Fruit fly (Drosophila melanogaster) whole organism, embryonic: ENCODE data around the gene Sap30.

Source experiments
- Awh ChIP-seq: fragments of 200-800 bp; sonication (Bioruptor generic); IDR thresholded peaks from 2 replicates; pipeline ENCODE4, ENCODE4 v1.3.6; 2022; ENCODE audit warnings: missing biosample characterization, missing genetic modification characterization
- Bgb ChIP-seq: fragments of 200-800 bp; sonication (Bioruptor generic); IDR thresholded peaks from 2 replicates; pipeline ENCODE4 v1.3.6; 2022; ENCODE audit warnings: missing biosample characterization, missing genetic modification characterization; ENCODE audit not compliant: partially characterized antibody
- CG10543 ChIP-seq: fragments of 200-800 bp; sonication (Bioruptor generic); optimal IDR thresholded peaks from 3 replicates; lab custom pipeline; 2017; ENCODE audit warnings: missing biosample characterization, mild to moderate bottlenecking, missing genetic modification characterization, moderate library complexity
- CG11723 ChIP-seq: fragments of 200-800 bp; sonication (Bioruptor generic); optimal IDR thresholded peaks from 2 replicates; lab custom pipeline; 2017; ENCODE audit warnings: missing biosample characterization, mild to moderate bottlenecking, missing genetic modification characterization
- CG15011 ChIP-seq: fragments of 200-800 bp; sonication (Bioruptor generic); optimal IDR thresholded peaks from 3 replicates; lab custom pipeline; 2018; ENCODE audit warnings: missing biosample characterization, mild to moderate bottlenecking, missing genetic modification characterization
- CG17568 ChIP-seq: fragments of 200-800 bp; sonication (Bioruptor generic); optimal IDR thresholded peaks from 2 replicates; lab custom pipeline; 2018; ENCODE audit warnings: missing biosample characterization, mild to moderate bottlenecking, missing genetic modification characterization, moderate library complexity
- CG17829 ChIP-seq: fragments of 200-800 bp; optimal IDR thresholded peaks from 2 replicates; lab custom pipeline; 2019; ENCODE audit warnings: missing biosample characterization, mild to moderate bottlenecking, missing genetic modification characterization, moderate library complexity
- CG18764 ChIP-seq: fragments of 200-800 bp; sonication (Bioruptor generic); optimal IDR thresholded peaks from 3 replicates; lab custom pipeline; 2016; ENCODE audit warnings: missing biosample characterization, missing genetic modification characterization
- CG30403 ChIP-seq: fragments of 200-800 bp; sonication (Bioruptor generic); optimal IDR thresholded peaks from 3 replicates; lab custom pipeline; 2016; ENCODE audit warnings: missing biosample characterization, missing genetic modification characterization
- CG31224 ChIP-seq: fragments of 200-800 bp; sonication (Bioruptor generic); IDR thresholded peaks from 2 replicates; pipeline ENCODE4 v1.3.6; 2022; ENCODE audit warnings: missing biosample characterization, missing genetic modification characterization
- CG31365 ChIP-seq: fragments of 200-800 bp; sonication (Bioruptor generic); optimal IDR thresholded peaks from 2 replicates; lab custom pipeline; 2018; ENCODE audit warnings: missing biosample characterization, mild to moderate bottlenecking, missing genetic modification characterization
- CG3995 ChIP-seq: fragments of 200-800 bp; sonication (Bioruptor generic); optimal IDR thresholded peaks from 3 replicates; lab custom pipeline; 2016; ENCODE audit warnings: missing biosample characterization, missing genetic modification characterization
- CG42726 ChIP-seq: fragments of 200-800 bp; sonication (Bioruptor generic); IDR thresholded peaks from 2 replicates; pipeline ENCODE4 v1.3.6; 2022; ENCODE audit warnings: missing biosample characterization, missing genetic modification characterization; ENCODE audit not compliant: partially characterized antibody
- CG4424 ChIP-seq: fragments of 200-800 bp; sonication (Bioruptor generic); optimal IDR thresholded peaks from 3 replicates; lab custom pipeline; 2016; ENCODE audit warnings: missing biosample characterization, missing genetic modification characterization
- CG4820 ChIP-seq: fragments of 200-800 bp; sonication (Bioruptor generic); optimal IDR thresholded peaks from 3 replicates; lab custom pipeline; 2016; ENCODE audit warnings: missing biosample characterization, missing genetic modification characterization
- CG6175 ChIP-seq: fragments of 200-800 bp; sonication (Bioruptor generic); IDR thresholded peaks from 3 replicates; pipeline ENCODE4 v1.3.6; 2022; ENCODE audit warnings: missing biosample characterization, missing genetic modification characterization
- CG6272 ChIP-seq: fragments of 200-800 bp; sonication (Bioruptor generic); IDR thresholded peaks from 2 replicates; pipeline ENCODE4 v1.3.6; 2022; ENCODE audit warnings: missing biosample characterization, missing genetic modification characterization
- CG7745 ChIP-seq: fragments of 200-800 bp; sonication (Bioruptor generic); optimal IDR thresholded peaks from 2 replicates; lab custom pipeline; 2018; ENCODE audit warnings: missing biosample characterization, mild to moderate bottlenecking, missing genetic modification characterization, moderate library complexity
- CG7928 ChIP-seq: fragments of 200-800 bp; sonication (Bioruptor generic); optimal IDR thresholded peaks from 2 replicates; lab custom pipeline; 2017; ENCODE audit warnings: missing biosample characterization, mild to moderate bottlenecking, missing genetic modification characterization
- CG9215 ChIP-seq: fragments of 200-800 bp; sonication (Bioruptor generic); IDR thresholded peaks from 2 replicates; pipeline ENCODE4 v1.3.6; 2022; ENCODE audit warnings: missing biosample characterization, missing genetic modification characterization
- CG9817 ChIP-seq: fragments of 200-800 bp; sonication (Bioruptor generic); optimal IDR thresholded peaks from 2 replicates; lab custom pipeline; 2018; ENCODE audit warnings: missing biosample characterization, mild to moderate bottlenecking, missing genetic modification characterization, moderate library complexity
- D ChIP-seq, 2 experiments: fragments of 200-800 bp in 1 of 2; fragments of >200 bp in 1 of 2; sonication (Bioruptor generic) in 1 of 2; optimal IDR thresholded peaks; 2 replicates in 1 of 2; 3 replicates in 1 of 2; lab custom pipeline; 2017; ENCODE audit warnings: mild to moderate bottlenecking in 1 of 2, missing biosample characterization in 1 of 2, missing genetic modification characterization in 1 of 2, missing genetic modification reagents in 1 of 2
- Dbx ChIP-seq: fragments of 200-800 bp; sonication (Bioruptor generic); IDR thresholded peaks from 3 replicates; pipeline ENCODE4 v1.3.6; 2022; ENCODE audit warnings: missing biosample characterization, missing genetic modification characterization
- Deaf1 ChIP-seq: fragments of 200-800 bp; optimal IDR thresholded peaks from 3 replicates; lab custom pipeline; 2019; ENCODE audit warnings: missing biosample characterization, mild to moderate bottlenecking, missing genetic modification characterization, moderate library complexity
- Doc3 ChIP-seq: fragments of 200-800 bp; sonication (Bioruptor generic); IDR thresholded peaks from 3 replicates; pipeline ENCODE4 v1.3.6; 2022; ENCODE audit warnings: missing biosample characterization, missing genetic modification characterization; ENCODE audit not compliant: partially characterized antibody
- H15 ChIP-seq: fragments of 200-800 bp; sonication (Bioruptor generic); IDR thresholded peaks from 3 replicates; pipeline ENCODE4 v1.3.6; 2022; ENCODE audit warnings: missing biosample characterization, missing genetic modification characterization
- Hmx ChIP-seq: fragments of 200-800 bp; sonication (Bioruptor generic); optimal IDR thresholded peaks from 2 replicates; lab custom pipeline; 2016; ENCODE audit warnings: missing biosample characterization, missing genetic modification characterization
- Oaz ChIP-seq: fragments of 200-800 bp; sonication (Bioruptor generic); IDR thresholded peaks from 2 replicates; pipeline ENCODE4 v1.3.6; 2022; ENCODE audit warnings: missing biosample characterization, missing genetic modification characterization
- Rx ChIP-seq: fragments of 200-800 bp; sonication (Bioruptor generic); IDR thresholded peaks from 2 replicates; pipeline ENCODE4 v1.3.6; 2022; ENCODE audit warnings: missing biosample characterization, missing genetic modification characterization
- YL-1 ChIP-seq: fragments of 200-800 bp; sonication (Bioruptor generic); optimal IDR thresholded peaks from 3 replicates; lab custom pipeline; 2017; ENCODE audit warnings: missing biosample characterization, mild to moderate bottlenecking, missing genetic modification characterization
- az2 ChIP-seq: fragments of 200-800 bp; sonication (Bioruptor generic); optimal IDR thresholded peaks from 3 replicates; lab custom pipeline; 2016; ENCODE audit warnings: missing biosample characterization, missing genetic modification characterization
- crp ChIP-seq, 2 experiments: fragments of 200-800 bp; sonication (Bioruptor generic); optimal IDR thresholded peaks; 2 replicates in 1 of 2; 3 replicates in 1 of 2; lab custom pipeline; 2017; ENCODE audit warnings: missing biosample characterization in 2 of 2, missing genetic modification characterization in 2 of 2, mild to moderate bottlenecking in 1 of 2, moderate library complexity in 1 of 2
- fru ChIP-seq: fragments of >200 bp; optimal IDR thresholded peaks from 2 replicates; lab custom pipeline; 2017
- gem ChIP-seq: fragments of 200-800 bp; sonication (Bioruptor generic); optimal IDR thresholded peaks from 2 replicates; lab custom pipeline; 2019; ENCODE audit warnings: missing biosample characterization, mild to moderate bottlenecking, missing genetic modification characterization, moderate library complexity
- hb ChIP-seq: fragments of 200-800 bp; sonication (Bioruptor generic); IDR thresholded peaks from 3 replicates; pipeline ENCODE4 v1.3.6; 2022; ENCODE audit warnings: missing biosample characterization, missing genetic modification characterization; ENCODE audit not compliant: partially characterized antibody
- hth ChIP-seq: fragments of >200 bp; optimal IDR thresholded peaks from 2 replicates; lab custom pipeline; 2017; ENCODE audit warnings: inconsistent platforms
- knrl ChIP-seq: fragments of 200-800 bp; sonication (Bioruptor generic); IDR thresholded peaks from 3 replicates; pipeline ENCODE4 v1.3.6; 2022; ENCODE audit warnings: missing biosample characterization, missing genetic modification characterization; ENCODE audit not compliant: partially characterized antibody
- mam ChIP-seq: fragments of 200-800 bp; sonication (Bioruptor generic); optimal IDR thresholded peaks from 3 replicates; lab custom pipeline; 2016; ENCODE audit warnings: missing biosample characterization, missing genetic modification characterization
- nerfin-1 ChIP-seq: fragments of 200-800 bp; sonication (Bioruptor generic); optimal IDR thresholded peaks from 3 replicates; lab custom pipeline; 2019; ENCODE audit warnings: missing biosample characterization, mild to moderate bottlenecking, missing genetic modification characterization, moderate library complexity
- pho ChIP-seq: fragments of 200-800 bp; sonication (Bioruptor generic); optimal IDR thresholded peaks from 2 replicates; lab custom pipeline; 2016; ENCODE audit warnings: missing biosample characterization, missing genetic modification characterization
- pum ChIP-seq: fragments of 200-800 bp; sonication (Bioruptor generic); optimal IDR thresholded peaks from 2 replicates; lab custom pipeline; 2016; ENCODE audit warnings: missing biosample characterization, missing genetic modification characterization
- repo ChIP-seq: fragments of 200-800 bp; sonication (Bioruptor generic); optimal IDR thresholded peaks from 2 replicates; lab custom pipeline; 2016; ENCODE audit warnings: missing biosample characterization, missing genetic modification characterization
- scrt ChIP-seq: fragments of 200-800 bp; sonication (Bioruptor generic); optimal IDR thresholded peaks from 2 replicates; lab custom pipeline; 2018; ENCODE audit warnings: missing biosample characterization, mild to moderate bottlenecking, missing genetic modification characterization, moderate library complexity
- sisA ChIP-seq: fragments of 200-800 bp; sonication (Bioruptor generic); IDR thresholded peaks from 2 replicates; pipeline ENCODE4 v1.3.6; 2022; ENCODE audit warnings: missing biosample characterization, missing genetic modification characterization
- stwl ChIP-seq: fragments of 200-800 bp; sonication (Bioruptor generic); optimal IDR thresholded peaks from 3 replicates; lab custom pipeline; 2018; ENCODE audit warnings: missing biosample characterization, mild to moderate bottlenecking, missing genetic modification characterization, moderate library complexity
- trem ChIP-seq: fragments of 200-800 bp; optimal IDR thresholded peaks from 3 replicates; lab custom pipeline; 2019; ENCODE audit warnings: missing biosample characterization, mild to moderate bottlenecking, missing genetic modification characterization, moderate library complexity
- trh ChIP-seq: fragments of 200-800 bp; sonication (Bioruptor generic); optimal IDR thresholded peaks from 2 replicates; lab custom pipeline; 2016; ENCODE audit warnings: missing biosample characterization, missing genetic modification characterization
- tup ChIP-seq: fragments of 200-800 bp; sonication (Bioruptor generic); optimal IDR thresholded peaks from 2 replicates; lab custom pipeline; 2016; ENCODE audit warnings: missing biosample characterization, mild to moderate bottlenecking, missing genetic modification characterization, moderate library complexity
- unpg ChIP-seq: fragments of 200-800 bp; sonication (Bioruptor generic); optimal IDR thresholded peaks from 3 replicates; lab custom pipeline; 2018; ENCODE audit warnings: missing biosample characterization, mild to moderate bottlenecking, missing genetic modification characterization, moderate library complexity

Gene Sap30

dm6 chrX:16750712-16751578, 36.1 kb upstream of the Sap30 start (continued):
- no peak for TF ChIP-seq CG3995 (GFP tag; lab: Kevin White, UChicago)
- peak; percentile 59 for TF ChIP-seq Oaz (GFP tag; lab: Robert Waterston, UW)
- TF ChIP-seq CG15011 (GFP tag; lab: Kevin White, UChicago) = peak; percentile 56
- peak; percentile 65 for TF ChIP-seq nerfin-1
- no peak for TF ChIP-seq hb (GFP tag; lab: Robert Waterston, UW)
- TF ChIP-seq CG4820 = peak; percentile 99
- no peak for TF ChIP-seq CG9215
- TF ChIP-seq trh (GFP tag; lab: Kevin White, UChicago) = no peak
- TF ChIP-seq CG30403 = peak; percentile 66
- no peak for TF ChIP-seq D (optimal IDR thresholded peaks at IDR 0.05; lab: Kevin White, UChicago)
- TF ChIP-seq D (GFP tag; optimal IDR thresholded peaks at IDR 0.05; lab: Kevin White, UChicago) = peak; percentile 73
- TF ChIP-seq H15 (GFP tag; lab: Robert Waterston, UW) = no peak
- TF ChIP-seq pum = peak; percentile 7
- TF ChIP-seq CG9817 (tag; lab: Kevin White, UChicago) = peak; percentile 56
- TF ChIP-seq mam (GFP tag; lab: Kevin White, UChicago) = no peak
- no peak for TF ChIP-seq pho (GFP tag; lab: Kevin White, UChicago)
- TF ChIP-seq CG6175 (GFP tag; lab: Robert Waterston, UW) = no peak
- TF ChIP-seq stwl (tag; lab: Kevin White, UChicago) = no peak
- TF ChIP-seq Deaf1 (tag; lab: Kevin White, UChicago) = peak; percentile 49
- TF ChIP-seq CG17568 = peak; percentile 45
- 0 out of 2 replicates have a peak, but pooled peaks have one; percentile 16 for TF ChIP-seq Awh (GFP tag; lab: Robert Waterston, UW)
- TF ChIP-seq Bgb (GFP tag; lab: Robert Waterston, UW) = no peak
- no peak for TF ChIP-seq repo (GFP tag; lab: Kevin White, UChicago)
- TF ChIP-seq CG18764 (GFP tag; lab: Kevin White, UChicago) = no peak
- TF ChIP-seq Hmx (GFP tag; lab: Kevin White, UChicago) = no peak
- no peak for TF ChIP-seq sisA (GFP tag; lab: Robert Waterston, UW)
- TF ChIP-seq scrt = peak; percentile 73
- no peak for TF ChIP-seq CG7928
- TF ChIP-seq unpg (GFP tag; lab: Kevin White, UChicago) = peak; percentile 79
- TF ChIP-seq CG6272 (GFP tag; lab: Robert Waterston, UW) = no peak
- peak; percentile 4 for TF ChIP-seq YL-1
- TF ChIP-seq az2 = peak; percentile 56
- no peak for TF ChIP-seq Doc3 (GFP tag; lab: Robert Waterston, UW)
- TF ChIP-seq fru (lab: Kevin White, UChicago) = no peak
- peak; percentile 71 for TF ChIP-seq CG4424 (GFP tag; lab: Kevin White, UChicago)
- TF ChIP-seq knrl (GFP tag; lab: Robert Waterston, UW) = no peak
- TF ChIP-seq hth (lab: Kevin White, UChicago) = no peak
- 0 out of 2 replicates have a peak, but pooled peaks have one; percentile 20 for TF ChIP-seq CG31224
- peak; percentile 68 for TF ChIP-seq CG10543 (GFP tag; lab: Kevin White, UChicago)
- peak; percentile 68 for TF ChIP-seq trem
- TF ChIP-seq gem (tag; lab: Kevin White, UChicago) = peak; percentile 89
- peak; percentile 87 for TF ChIP-seq CG17829 (tag; lab: Kevin White, UChicago)
- TF ChIP-seq crp (GFP tag; optimal IDR thresholded peaks at IDR 0.05; lab: Kevin White, UChicago) = peak in 1 of 2 experiments; percentile 4
- no peak for TF ChIP-seq Rx
- TF ChIP-seq tup (GFP tag; lab: Kevin White, UChicago) = peak; percentile 0
- no peak for TF ChIP-seq CG7745 (tag; lab: Kevin White, UChicago)
- TF ChIP-seq Dbx (GFP tag; lab: Robert Waterston, UW) = no peak
- TF ChIP-seq CG42726 (GFP tag; lab: Robert Waterston, UW) = no peak
- TF ChIP-seq CG31365 (tag; lab: Kevin White, UChicago) = peak; percentile 9
- TF ChIP-seq CG11723 (GFP tag; lab: Kevin White, UChicago) = peak; percentile 63
